Fruit fly (Drosophila melanogaster) whole organism, pupa: ENCODE data around the gene Tmf.

Experiments used
- CG14655 ChIP-seq: fragments of 200-800 bp; sonication (Bioruptor generic); optimal IDR thresholded peaks from 3 replicates; lab custom pipeline; 2017; ENCODE audit warnings: mild to moderate bottlenecking, missing biosample characterization, missing genetic modification reagents, missing genetic modification characterization
- CG17806 ChIP-seq: fragments of 200-800 bp; sonication (Bioruptor generic); optimal IDR thresholded peaks from 2 replicates; lab custom pipeline; 2018; ENCODE audit warnings: missing biosample characterization, mild to moderate bottlenecking, missing genetic modification characterization, moderate library complexity
- CG34367 ChIP-seq: fragments of 200-800 bp; sonication (Bioruptor generic); optimal IDR thresholded peaks from 2 replicates; lab custom pipeline; 2018; ENCODE audit warnings: missing biosample characterization, mild to moderate bottlenecking, missing genetic modification characterization
- EcR ChIP-seq: fragments of 200-800 bp; sonication (Bioruptor generic); optimal IDR thresholded peaks from 3 replicates; lab custom pipeline; 2019; ENCODE audit warnings: missing biosample characterization, missing genetic modification characterization, mild to moderate bottlenecking, moderate library complexity, missing genetic modification reagents
- Ets98B ChIP-seq: fragments of 200-800 bp; sonication (Bioruptor generic); IDR thresholded peaks from 2 replicates; pipeline ENCODE4 v1.3.6; 2022; ENCODE audit warnings: missing biosample characterization, missing genetic modification characterization
- Pif1A ChIP-seq: fragments of 200-800 bp; sonication (Bioruptor generic); optimal IDR thresholded peaks from 3 replicates; lab custom pipeline; 2016; ENCODE audit warnings: missing biosample characterization, missing genetic modification characterization
- Pif1B ChIP-seq: fragments of 200-800 bp; sonication (Bioruptor generic); optimal IDR thresholded peaks from 3 replicates; lab custom pipeline; 2016; ENCODE audit warnings: missing biosample characterization, missing genetic modification characterization
- gl ChIP-seq: fragments of 200-800 bp; sonication (Bioruptor generic); optimal IDR thresholded peaks from 2 replicates; lab custom pipeline; 2018; ENCODE audit warnings: missing biosample characterization, mild to moderate bottlenecking, missing genetic modification characterization

- TF ChIP-seq CG34367 (tag; lab: Kevin White, UChicago), result no peak
- TF ChIP-seq CG14655 (GFP tag; lab: Kevin White, UChicago), result no peak
- no peak for TF ChIP-seq Pif1B (GFP tag; lab: Kevin White, UChicago)
- TF ChIP-seq CG17806 (tag; lab: Kevin White, UChicago), result no peak
- TF ChIP-seq gl (tag; lab: Kevin White, UChicago), result no peak
- no peak for TF ChIP-seq Ets98B (GFP tag; lab: Robert Waterston, UW)
- peak; percentile 2 for TF ChIP-seq Pif1A
- no peak for TF ChIP-seq EcR (GFP tag; lab: Kevin White, UChicago)
Measured at dm6 chrX:6794826-6795225, 49.3 kb upstream of the Tmf start.
